Worm (Caenorhabditis elegans): ENCODE data around the gene B0228.1.

Gene B0228.1

DNA sequence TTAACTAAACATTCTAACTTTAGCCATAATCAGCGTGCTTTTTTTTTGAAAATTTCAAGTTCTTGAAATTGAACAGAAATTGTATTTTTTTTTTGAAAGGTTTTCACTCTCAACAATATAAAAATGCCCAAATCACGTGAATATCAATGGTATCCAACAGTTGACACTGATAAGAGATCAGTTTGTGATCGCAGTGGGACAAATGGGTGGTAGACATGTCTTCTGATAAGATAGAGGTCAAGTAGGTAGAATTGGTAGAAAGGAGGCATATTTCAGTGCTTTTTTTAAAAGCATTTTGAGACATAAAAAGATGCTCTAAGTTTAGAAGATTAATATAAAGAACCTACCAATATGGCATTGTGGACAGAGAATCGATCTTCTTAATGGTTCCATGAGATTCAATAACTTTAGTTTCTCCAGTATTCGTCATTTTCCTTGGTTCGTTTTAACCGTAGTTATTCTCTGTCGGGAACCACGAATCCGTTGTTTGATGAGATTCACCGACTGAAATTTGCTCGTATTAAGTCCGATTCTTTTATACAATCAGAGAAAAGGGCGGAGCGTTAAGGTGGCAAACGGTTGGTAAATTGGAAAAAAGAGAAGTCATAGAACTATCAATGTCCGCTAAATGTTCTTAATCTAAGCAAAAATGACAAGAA is 22.3 kb downstream of the B0228.1 start, which contains the start of gene mthf-1:
TSS of gene mthf-1 (minus strand) at position 504 of the 659 bp plus-strand sequence.
- TF ChIP-seq sptf-1 (tag; optimal IDR thresholded peaks at IDR 0.05): no peak
- peak; percentile 7 for TF ChIP-seq elt-1 (tag; optimal IDR thresholded peaks at IDR 0.05; ENCODE audit: borderline replicate concordance, insufficient read depth)

DNA sequence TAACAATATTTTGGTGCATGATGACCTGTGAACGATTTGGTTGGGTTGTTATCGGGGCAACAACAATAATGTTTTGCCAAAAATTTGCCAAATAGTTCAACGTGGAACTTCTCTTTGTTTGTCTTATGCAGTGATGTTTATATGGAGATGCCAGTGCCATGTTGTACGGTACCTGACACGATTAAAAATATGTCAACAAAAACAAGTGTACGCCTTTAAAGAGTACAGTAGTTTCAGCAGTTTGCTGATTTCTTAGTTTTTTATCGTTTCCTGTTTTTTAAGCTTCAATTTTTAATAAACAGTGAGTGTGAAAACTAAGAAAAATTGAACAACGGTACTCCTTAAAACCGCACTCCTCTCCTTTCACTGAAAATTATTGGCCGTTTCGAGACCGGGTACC is 23.1 kb downstream of the B0228.1 start:
- no peak for TF ChIP-seq drap-1 (GFP tag; optimal IDR thresholded peaks at IDR 0.05)
- TF ChIP-seq ceh-43 (GFP tag; optimal IDR thresholded peaks at IDR 0.05): no peak
- no peak for TF ChIP-seq sem-2 (GFP tag; optimal IDR thresholded peaks at IDR 0.05)
- no peak for TF ChIP-seq snpc-4 (tag; optimal IDR thresholded peaks at IDR 0.05)

DNA sequence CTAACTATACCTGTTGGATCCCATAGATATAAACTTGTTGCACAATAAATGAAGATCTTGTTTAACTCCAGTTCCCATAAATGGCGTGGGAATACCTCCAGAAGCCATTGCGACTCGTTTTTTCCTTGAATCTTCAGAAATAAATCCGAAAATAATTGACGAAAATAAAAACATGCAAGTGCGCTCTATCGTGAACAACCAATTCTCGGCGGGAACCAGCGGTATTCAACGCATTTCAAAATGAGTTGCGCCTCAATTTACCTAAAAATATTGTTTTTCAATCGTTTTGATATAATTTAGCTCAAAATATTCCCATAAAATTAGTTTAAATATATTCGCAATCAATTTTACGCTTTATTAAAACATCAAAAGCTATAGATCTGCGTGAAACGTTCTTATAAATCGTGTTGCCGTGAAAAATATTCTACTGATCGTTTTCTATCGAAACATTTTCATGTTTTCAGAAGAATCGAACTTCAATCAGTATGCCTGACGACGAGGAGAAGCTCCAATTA is 26.0 kb downstream of the B0228.1 start, which contains the start of the genes snpc-1.1 and spdl-1:
TSS of gene snpc-1.1 (minus strand) at position 200 of the 515 bp plus-strand sequence.
TSS of gene spdl-1 (plus strand) at position 465 of the 515 bp plus-strand sequence.
- TF ChIP-seq ceh-39 (tag; optimal IDR thresholded peaks at IDR 0.05) (peak; percentile 37), lsy-2 (tag; optimal IDR thresholded peaks at IDR 0.05) (peak; percentile 41), nhr-28 (tag; optimal IDR thresholded peaks at IDR 0.05) (no peak), mep-1 (tag; optimal IDR thresholded peaks at IDR 0.05) (peak; percentile 58), pha-4 (tag; optimal IDR thresholded peaks at IDR 0.05) (no peak), cnd-1 (tag; optimal IDR thresholded peaks at IDR 0.05) (no peak), unc-62 (GFP tag; optimal IDR thresholded peaks at IDR 0.05) (no peak)

DNA sequence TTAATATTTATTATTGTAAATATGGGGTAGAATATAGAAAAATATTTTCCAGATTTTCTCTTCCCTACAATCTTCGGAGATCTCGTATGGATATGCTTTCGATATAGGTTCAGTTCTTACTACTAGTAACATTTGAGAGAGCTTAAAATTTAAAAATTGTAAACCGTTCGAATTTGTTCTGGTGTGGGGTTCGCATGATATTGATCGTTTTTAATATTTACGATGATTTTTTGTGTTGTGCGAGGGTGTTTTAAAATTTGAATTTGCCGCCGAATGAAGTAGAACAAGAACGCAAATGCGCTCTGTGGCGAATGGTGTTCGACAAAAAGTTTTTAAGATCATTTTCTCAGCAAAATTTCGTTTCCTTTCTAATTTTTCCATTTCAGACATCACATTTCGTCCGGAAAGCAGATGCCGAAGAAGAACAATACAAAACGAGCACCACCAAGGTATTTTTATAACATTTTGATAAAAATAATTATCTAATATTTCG is 28.4 kb downstream of the B0228.1 start, which contains the start of gene skr-17:
TSS of gene skr-17 (plus strand) at position 51 of the 493 bp plus-strand sequence.
- TF ChIP-seq lsy-2 (tag; optimal IDR thresholded peaks at IDR 0.05) (no peak), pha-4 (tag; optimal IDR thresholded peaks at IDR 0.05) (no peak), ham-2 (GFP tag; optimal IDR thresholded peaks at IDR 0.05) (no peak), ceh-39 (tag; optimal IDR thresholded peaks at IDR 0.05) (no peak), elt-3 (tag; optimal IDR thresholded peaks at IDR 0.05) (no peak), drap-1 (GFP tag; optimal IDR thresholded peaks at IDR 0.05) (no peak), nhr-237 (tag; optimal IDR thresholded peaks at IDR 0.05) (no peak), mab-5 (tag; optimal IDR thresholded peaks at IDR 0.05) (no peak), zip-8 (tag; optimal IDR thresholded peaks at IDR 0.05) (no peak), cnd-1 (tag; optimal IDR thresholded peaks at IDR 0.05) (no peak), unc-120 (tag; optimal IDR thresholded peaks at IDR 0.05; ENCODE audit: poor library complexity, severe bottlenecking) (no peak), ceh-43 (GFP tag; optimal IDR thresholded peaks at IDR 0.05) (no peak), nhr-76 (tag; optimal IDR thresholded peaks at IDR 0.05) (no peak), lin-32 (GFP tag; optimal IDR thresholded peaks at IDR 0.05) (no peak)

DNA sequence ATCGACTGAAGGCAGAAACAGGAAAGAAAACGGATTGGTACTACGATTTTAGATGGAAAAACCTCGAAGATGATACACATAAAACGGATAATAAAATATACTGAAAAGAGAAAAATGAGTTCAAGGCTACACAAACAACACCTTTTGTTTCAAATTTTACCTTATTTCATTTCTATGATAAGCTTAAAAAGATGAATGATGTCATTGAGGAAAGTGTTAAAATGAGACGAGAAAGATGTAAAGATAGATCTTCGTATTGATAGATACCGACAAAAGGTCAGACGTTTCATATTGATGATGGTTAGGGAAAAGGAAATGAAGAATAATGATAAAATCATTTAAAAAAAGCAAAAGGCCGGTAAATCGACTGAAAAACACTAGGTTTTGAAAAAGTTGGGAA is 34.5 kb downstream of the B0228.1 start:
- TF ChIP-seq lin-13 (tag; optimal IDR thresholded peaks at IDR 0.05) (no peak), elt-1 (tag; optimal IDR thresholded peaks at IDR 0.05; ENCODE audit: borderline replicate concordance, insufficient read depth) (peak; percentile 26)

DNA sequence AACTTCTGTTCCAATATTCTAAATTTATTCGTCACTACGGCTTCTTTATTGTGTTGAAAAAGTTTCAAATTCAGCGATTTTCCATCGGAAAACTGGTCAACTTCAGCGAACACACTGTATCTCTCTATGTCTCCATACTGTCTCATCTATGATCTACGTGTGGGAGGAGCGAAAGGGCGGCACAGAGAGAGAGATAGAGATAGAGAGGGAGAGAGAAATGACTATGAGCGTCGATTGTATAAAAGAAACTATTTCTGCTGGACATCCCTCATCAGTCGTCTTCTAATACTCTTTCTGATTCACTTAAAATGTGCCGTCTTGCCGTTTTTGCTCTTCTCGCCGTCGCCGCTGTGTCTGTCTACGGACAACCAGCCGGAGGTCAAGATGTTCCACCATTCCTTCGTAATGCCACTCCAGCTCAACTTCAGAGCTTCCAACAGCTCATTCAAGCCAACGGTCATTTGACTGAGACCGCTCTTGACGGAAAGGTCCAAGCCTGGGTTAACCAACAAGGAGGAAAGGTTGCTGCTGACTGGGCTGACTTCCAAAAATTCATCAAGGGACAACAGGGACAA is 35.3 kb downstream of the B0228.1 start, which contains the start of gene srlf-1:
TSS of gene srlf-1 (plus strand) at position 268 of the 575 bp plus-strand sequence.
- TF ChIP-seq cnd-1 (tag; optimal IDR thresholded peaks at IDR 0.05) (no peak), snpc-4 (tag; optimal IDR thresholded peaks at IDR 0.05) (no peak), mab-5 (tag; optimal IDR thresholded peaks at IDR 0.05) (no peak), nhr-2 (tag; optimal IDR thresholded peaks at IDR 0.05) (no peak), elt-3 (tag; optimal IDR thresholded peaks at IDR 0.05) (no peak), sptf-1 (tag; optimal IDR thresholded peaks at IDR 0.05) (no peak), mls-2 (tag; optimal IDR thresholded peaks at IDR 0.05) (no peak), flh-1 (GFP tag; optimal IDR thresholded peaks at IDR 0.05) (no peak), sem-2 (GFP tag; optimal IDR thresholded peaks at IDR 0.05) (no peak), mep-1 (tag; optimal IDR thresholded peaks at IDR 0.05) (no peak), blmp-1 (tag; optimal IDR thresholded peaks at IDR 0.05) (no peak), pha-4 (tag; optimal IDR thresholded peaks at IDR 0.05) (no peak), nhr-76 (tag; optimal IDR thresholded peaks at IDR 0.05) (no peak), unc-120 (tag; optimal IDR thresholded peaks at IDR 0.05; ENCODE audit: poor library complexity, severe bottlenecking) (no peak)
